Worm (Caenorhabditis elegans): ENCODE results near the gene nhr-190.

The nhr-190 gene

ce11 chrV:596923-597322 is 45.8 kb downstream of the nhr-190 start:
- TF ChIP-seq mxl-1 (tag; optimal IDR thresholded peaks at IDR 0.05) (no peak), Y95B8A.8 (GFP tag; IDR thresholded peaks at IDR 0.05) (no peak), tbp1 (GFP tag; optimal IDR thresholded peaks at IDR 0.05) (no peak), hrde-1 (tag; optimal IDR thresholded peaks at IDR 0.05; ENCODE audit: borderline replicate concordance) (no peak), nfyb-1 (GFP tag; IDR thresholded peaks at IDR 0.05) (no peak), attf-3 (GFP tag; conservative IDR thresholded peaks at IDR 0.05) (no peak), ceh-58 (GFP tag; IDR thresholded peaks at IDR 0.05) (no peak)

ce11 chrV:592959-593358 is 49.8 kb downstream of the nhr-190 start, which contains the start of gene ZK488.5:
Gene ZK488.5, plus strand, starts transcription at chrV:593259.
- TF ChIP-seq gei-17 (GFP tag; optimal IDR thresholded peaks at IDR 0.05) (no peak), ztf-25 (GFP tag; IDR thresholded peaks at IDR 0.05) (no peak), efl-1 (GFP tag; optimal IDR thresholded peaks at IDR 0.05) (no peak), akir-1 (GFP tag; optimal IDR thresholded peaks at IDR 0.05) (no peak), atf-7 (tag; optimal IDR thresholded peaks at IDR 0.05) (no peak), ccch-3 (GFP tag; optimal IDR thresholded peaks at IDR 0.05) (no peak), F39B2.1 (GFP tag; IDR thresholded peaks at IDR 0.05) (no peak), lir-1 (GFP tag; conservative IDR thresholded peaks at IDR 0.05) (no peak), pha-4 (tag; optimal IDR thresholded peaks at IDR 0.05) (no peak), die-1 (tag; optimal IDR thresholded peaks at IDR 0.05) (no peak), hmg-1.2 (GFP tag; IDR thresholded peaks at IDR 0.05) (no peak)

Data from whole organism, young adult.